Worm (Caenorhabditis elegans) whole organism, mixed stage, embryonic: ENCODE measurements around the gene Y82E9BR.22.

Experiments used
- M03D4.4 ChIP-seq: sonication (generic microtip); optimal IDR thresholded peaks from 2 replicates; lab custom pipeline; 2017; ENCODE audit warnings: mild to moderate bottlenecking, missing genetic modification characterization, missing compliant biosample characterization
- bed-3 ChIP-seq: fragments of 200-800 bp; sonication (Bioruptor generic); optimal IDR thresholded peaks from 3 replicates; lab custom pipeline; 2018; ENCODE audit warnings: mild to moderate bottlenecking, missing genetic modification characterization, moderate library complexity, missing compliant biosample characterization
- blmp-1 ChIP-seq: fragments of 150-350 bp; optimal IDR thresholded peaks from 2 replicates; lab custom pipeline; 2014; ENCODE audit warnings: missing biosample characterization, missing genetic modification characterization
- ceh-39 ChIP-seq: fragments of 150-350 bp; optimal IDR thresholded peaks from 2 replicates; lab custom pipeline; 2014; ENCODE audit warnings: missing biosample characterization, missing genetic modification characterization
- ceh-43 ChIP-seq: fragments of 200-800 bp; sonication (Bioruptor generic); optimal IDR thresholded peaks from 2 replicates; lab custom pipeline; 2018; ENCODE audit warnings: mild to moderate bottlenecking, missing genetic modification characterization, moderate library complexity, missing compliant biosample characterization
- ceh-83 ChIP-seq: fragments of 200-800 bp; sonication (Bioruptor generic); optimal IDR thresholded peaks from 2 replicates; lab custom pipeline; 2018; ENCODE audit warnings: mild to moderate bottlenecking, missing genetic modification characterization, missing compliant biosample characterization
- cnd-1 ChIP-seq: fragments of 200-800 bp; sonication (Bioruptor generic); optimal IDR thresholded peaks from 2 replicates; lab custom pipeline; 2018; ENCODE audit warnings: mild to moderate bottlenecking, missing genetic modification characterization, missing compliant biosample characterization
- drap-1 ChIP-seq: fragments of 200-800 bp; sonication (Bioruptor generic); optimal IDR thresholded peaks from 3 replicates; lab custom pipeline; 2018; ENCODE audit warnings: mild to moderate bottlenecking, missing genetic modification characterization, missing compliant biosample characterization
- elt-1 ChIP-seq: sonication (generic microtip); optimal IDR thresholded peaks from 2 replicates; lab custom pipeline; 2017; ENCODE audit warnings: missing genetic modification characterization, mild to moderate bottlenecking, missing compliant biosample characterization, antibody characterized with exemption, moderate library complexity, borderline replicate concordance; ENCODE audit not compliant: insufficient read depth
- elt-3 ChIP-seq: fragments of 150-350 bp; optimal IDR thresholded peaks from 2 replicates; lab custom pipeline; 2014; ENCODE audit warnings: missing biosample characterization, missing genetic modification characterization
- flh-1 ChIP-seq: fragments of 200-800 bp; sonication (Bioruptor generic); optimal IDR thresholded peaks from 2 replicates; lab custom pipeline; 2018; ENCODE audit warnings: mild to moderate bottlenecking, missing genetic modification characterization, moderate library complexity, missing compliant biosample characterization
- ham-2 ChIP-seq: fragments of 200-800 bp; sonication (Bioruptor generic); optimal IDR thresholded peaks from 2 replicates; lab custom pipeline; 2018; ENCODE audit warnings: mild to moderate bottlenecking, missing genetic modification characterization, missing compliant biosample characterization
- hlh-1 ChIP-seq: fragments of 150-350 bp; optimal IDR thresholded peaks from 2 replicates; lab custom pipeline; 2014; ENCODE audit warnings: missing biosample characterization, missing genetic modification reagents, missing genetic modification characterization
- lin-13 ChIP-seq: fragments of 150-350 bp; optimal IDR thresholded peaks from 2 replicates; lab custom pipeline; 2014; ENCODE audit warnings: missing biosample characterization, missing genetic modification characterization
- lin-32 ChIP-seq: fragments of 200-800 bp; sonication (Bioruptor generic); optimal IDR thresholded peaks from 2 replicates; lab custom pipeline; 2018; ENCODE audit warnings: mild to moderate bottlenecking, missing genetic modification characterization, missing compliant biosample characterization
- lsy-2 ChIP-seq: fragments of 150-350 bp; optimal IDR thresholded peaks from 2 replicates; lab custom pipeline; 2014; ENCODE audit warnings: missing biosample characterization, missing genetic modification characterization
- mab-5 ChIP-seq: fragments of 150-350 bp; optimal IDR thresholded peaks from 2 replicates; lab custom pipeline; 2014; ENCODE audit warnings: missing biosample characterization, missing genetic modification characterization
- mep-1 ChIP-seq: fragments of 150-350 bp; optimal IDR thresholded peaks from 2 replicates; lab custom pipeline; 2017; ENCODE audit warnings: missing biosample characterization, missing genetic modification reagents, missing genetic modification characterization, inconsistent platforms
- mls-2 ChIP-seq: sonication (generic microtip); optimal IDR thresholded peaks from 2 replicates; lab custom pipeline; 2016; ENCODE audit warnings: mild to moderate bottlenecking, missing genetic modification characterization, moderate library complexity, missing compliant biosample characterization
- nhr-12 ChIP-seq: fragments of 150-350 bp; optimal IDR thresholded peaks from 2 replicates; lab custom pipeline; 2014; ENCODE audit warnings: missing biosample characterization, missing genetic modification characterization
- nhr-2 ChIP-seq: fragments of 150-350 bp; optimal IDR thresholded peaks from 2 replicates; lab custom pipeline; 2014; ENCODE audit warnings: missing biosample characterization, missing genetic modification characterization
- nhr-237 ChIP-seq: fragments of 150-350 bp; optimal IDR thresholded peaks from 2 replicates; lab custom pipeline; 2014; ENCODE audit warnings: missing biosample characterization, missing genetic modification characterization
- nhr-28 ChIP-seq: fragments of 150-350 bp; optimal IDR thresholded peaks from 2 replicates; lab custom pipeline; 2014; ENCODE audit warnings: missing biosample characterization, missing genetic modification characterization
- nhr-76 ChIP-seq: sonication (generic microtip); optimal IDR thresholded peaks from 2 replicates; lab custom pipeline; 2017; ENCODE audit warnings: missing biosample characterization, missing genetic modification characterization
- pha-4 ChIP-seq: fragments of 150-350 bp; optimal IDR thresholded peaks from 2 replicates; lab custom pipeline; 2018; ENCODE audit warnings: missing biosample characterization, missing genetic modification reagents, missing genetic modification characterization
- sem-2 ChIP-seq: fragments of 200-800 bp; sonication (Bioruptor generic); optimal IDR thresholded peaks from 2 replicates; lab custom pipeline; 2018; ENCODE audit warnings: mild to moderate bottlenecking, missing genetic modification characterization, missing compliant biosample characterization
- snpc-4 ChIP-seq: fragments of 150-350 bp; optimal IDR thresholded peaks from 2 replicates; lab custom pipeline; 2014; ENCODE audit warnings: missing biosample characterization, missing genetic modification characterization
- sptf-1 ChIP-seq: sonication (generic microtip); optimal IDR thresholded peaks from 2 replicates; lab custom pipeline; 2017; ENCODE audit warnings: mild to moderate bottlenecking, missing genetic modification characterization, moderate library complexity, missing compliant biosample characterization
- tbx-8 ChIP-seq: fragments of 200-800 bp; sonication (Bioruptor generic); optimal IDR thresholded peaks from 2 replicates; lab custom pipeline; 2018; ENCODE audit warnings: mild to moderate bottlenecking, missing genetic modification characterization, moderate library complexity, missing compliant biosample characterization
- unc-120 ChIP-seq: sonication (generic microtip); optimal IDR thresholded peaks from 2 replicates; lab custom pipeline; 2017; ENCODE audit warnings: missing genetic modification characterization, missing compliant biosample characterization; ENCODE audit not compliant: poor library complexity, severe bottlenecking
- unc-39 ChIP-seq: fragments of 150-350 bp; optimal IDR thresholded peaks from 2 replicates; lab custom pipeline; 2014; ENCODE audit warnings: missing biosample characterization, missing genetic modification characterization
- unc-62 ChIP-seq: fragments of 150-350 bp; optimal IDR thresholded peaks from 2 replicates; lab custom pipeline; 2014; ENCODE audit warnings: missing biosample characterization, missing genetic modification reagents, missing genetic modification characterization
- zip-8 ChIP-seq: fragments of 150-350 bp; optimal IDR thresholded peaks from 2 replicates; lab custom pipeline; 2014; ENCODE audit warnings: missing biosample characterization, missing genetic modification characterization
- ztf-11 ChIP-seq: fragments of 150-350 bp; optimal IDR thresholded peaks from 2 replicates; lab custom pipeline; 2014; ENCODE audit warnings: missing biosample characterization, missing genetic modification characterization

The Y82E9BR.22 gene

ce11 chrIII:1421436-1421835 lies 12.4 kb upstream of the Y82E9BR.22 start:
- TF ChIP-seq bed-3 (GFP tag; lab: Kevin White, UChicago) (no peak), sem-2 (GFP tag; lab: Kevin White, UChicago) (no peak), nhr-12 (tag; lab: Kevin White, UChicago) (no peak), ceh-43 (GFP tag; lab: Kevin White, UChicago) (no peak), lin-32 (GFP tag; lab: Kevin White, UChicago) (no peak)

ce11 chrIII:1419700-1420356 lies 10.8 kb upstream of the Y82E9BR.22 start:
- TF ChIP-seq bed-3 (GFP tag; lab: Kevin White, UChicago): no peak
- TF ChIP-seq sptf-1 (tag; lab: Kevin White, UChicago): no peak
- TF ChIP-seq elt-3: no peak
- TF ChIP-seq nhr-2 (tag; lab: Kevin White, UChicago): no peak
- TF ChIP-seq lsy-2: peak; percentile 12
- no peak for TF ChIP-seq zip-8 (tag; lab: Kevin White, UChicago)
- no peak for TF ChIP-seq lin-13 (tag; lab: Kevin White, UChicago)

DNA sequence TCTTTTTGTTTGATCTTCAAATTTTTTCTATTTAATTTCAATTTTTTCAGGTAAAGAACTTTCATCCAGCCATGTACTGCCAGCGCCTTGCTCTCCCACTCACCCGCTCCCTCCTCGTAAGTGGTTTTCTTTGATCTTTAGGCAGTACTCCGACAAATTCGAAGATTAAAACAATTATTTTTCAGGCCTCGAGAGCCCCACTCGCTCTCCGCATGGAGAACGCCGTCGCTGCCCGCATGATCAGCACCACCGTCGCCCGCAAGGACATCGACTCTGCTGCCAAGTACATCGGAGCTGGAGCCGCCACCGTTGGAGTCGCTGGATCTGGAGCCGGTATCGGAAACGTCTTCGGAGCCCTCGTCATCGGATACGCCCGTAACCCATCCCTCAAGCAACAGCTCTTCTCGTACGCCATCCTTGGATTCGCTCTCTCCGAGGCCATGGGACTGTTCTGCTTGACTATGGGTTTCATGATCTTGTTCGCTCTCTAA lies 10.2 kb upstream of the Y82E9BR.22 start, which contains the start of gene Y82E9BR.3:
Y82E9BR.3 (plus strand) TSS at position 51 of the 491 bp plus-strand sequence.
- TF ChIP-seq ztf-11 (tag; lab: Kevin White, UChicago): no peak
- TF ChIP-seq lin-13 (tag; lab: Kevin White, UChicago): no peak
- TF ChIP-seq mls-2 (tag; lab: Kevin White, UChicago): no peak
- TF ChIP-seq mab-5 (tag; lab: Kevin White, UChicago): no peak
- no peak for TF ChIP-seq blmp-1
- TF ChIP-seq mep-1: no peak
- TF ChIP-seq pha-4 (tag; lab: Kevin White, UChicago): no peak
- no peak for TF ChIP-seq lsy-2
- TF ChIP-seq ham-2 (GFP tag; lab: Kevin White, UChicago): no peak
- no peak for TF ChIP-seq elt-3

DNA sequence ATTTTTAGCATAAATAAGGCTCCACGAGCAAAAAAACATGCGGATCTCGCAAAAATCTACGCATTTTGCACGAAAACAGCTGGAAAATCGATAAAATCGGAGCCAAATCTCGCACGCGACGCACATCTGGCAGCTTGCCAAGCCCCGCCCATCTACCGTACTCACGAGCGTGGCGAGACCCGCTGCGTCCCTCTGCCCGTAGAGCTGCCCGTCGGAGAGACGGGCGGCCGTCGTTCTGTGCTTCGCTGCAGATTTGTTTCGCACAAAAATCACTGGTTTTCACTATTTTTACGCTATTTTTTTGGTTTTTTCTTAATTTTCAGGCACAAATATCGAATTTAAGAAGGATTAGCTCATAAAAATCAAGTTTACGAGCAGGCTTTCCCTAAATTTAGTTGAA lies 9.7 kb upstream of the Y82E9BR.22 start:
- TF ChIP-seq ceh-39 (tag; lab: Kevin White, UChicago) (peak; percentile 56), sem-2 (GFP tag; lab: Kevin White, UChicago) (no peak), ham-2 (GFP tag; lab: Kevin White, UChicago) (peak; percentile 33), ztf-11 (tag; lab: Kevin White, UChicago) (no peak), cnd-1 (peak; percentile 44), sptf-1 (tag; lab: Kevin White, UChicago) (peak; percentile 65), nhr-237 (tag; lab: Kevin White, UChicago) (peak; percentile 86), lsy-2 (peak; percentile 97), mls-2 (tag; lab: Kevin White, UChicago) (peak; percentile 47), mep-1 (peak; percentile 77), lin-13 (tag; lab: Kevin White, UChicago) (peak; percentile 93), tbx-8 (GFP tag; lab: Kevin White, UChicago) (no peak), mab-5 (tag; lab: Kevin White, UChicago) (no peak), nhr-76 (tag; lab: Kevin White, UChicago) (no peak), hlh-1 (tag; lab: Kevin White, UChicago) (peak; percentile 46), drap-1 (GFP tag; lab: Kevin White, UChicago) (no peak), M03D4.4 (peak; percentile 26), unc-62 (GFP tag; lab: Kevin White, UChicago) (peak; percentile 22), unc-39 (tag; lab: Kevin White, UChicago) (no peak), pha-4 (tag; lab: Kevin White, UChicago) (peak; percentile 95)

- TF ChIP-seq nhr-76 (tag; lab: Kevin White, UChicago) (no peak), sptf-1 (tag; lab: Kevin White, UChicago) (no peak), nhr-28 (tag; lab: Kevin White, UChicago) (no peak), zip-8 (tag; lab: Kevin White, UChicago) (no peak), cnd-1 (no peak), flh-1 (no peak), nhr-237 (tag; lab: Kevin White, UChicago) (no peak), elt-1 (tag; lab: Kevin White, UChicago) (no peak), unc-120 (tag; lab: Kevin White, UChicago) (no peak), ham-2 (GFP tag; lab: Kevin White, UChicago) (no peak), snpc-4 (tag; lab: Kevin White, UChicago) (no peak), nhr-12 (tag; lab: Kevin White, UChicago) (no peak), mep-1 (no peak), ceh-43 (GFP tag; lab: Kevin White, UChicago) (no peak), lsy-2 (no peak), ceh-83 (GFP tag; lab: Kevin White, UChicago) (no peak), ceh-39 (tag; lab: Kevin White, UChicago) (no peak), M03D4.4 (no peak), mls-2 (tag; lab: Kevin White, UChicago) (no peak), ztf-11 (tag; lab: Kevin White, UChicago) (no peak)
Observed at ce11 chrIII:1417090-1417489, 8.1 kb upstream of the Y82E9BR.22 start, which contains the start of gene elc-1. elc-1 (minus strand) TSS chrIII:1417190.
